Worm (Caenorhabditis elegans): ENCODE results near the gene rbg-3.

The rbg-3 gene

ce11 chrIII:4754001-4754561 is at the start of gene rbg-3, which contains the start of gene rps-0:
TSS of gene rbg-3 (plus strand) at chrIII:4754424.
TSS of gene rps-0 (minus strand) at chrIII:4754051.
- peak; percentile 43 for TF ChIP-seq drap-1 (GFP tag; optimal IDR thresholded peaks at IDR 0.05)
- TF ChIP-seq ces-1 (GFP tag; optimal IDR thresholded peaks at IDR 0.05) = peak; percentile 96
- peak; percentile 86 for TF ChIP-seq ceh-39 (tag; optimal IDR thresholded peaks at IDR 0.05)
- peak; percentile 65 for TF ChIP-seq unc-120 (tag; optimal IDR thresholded peaks at IDR 0.05; ENCODE audit: poor library complexity, severe bottlenecking)
- no peak for TF ChIP-seq blmp-1 (tag; optimal IDR thresholded peaks at IDR 0.05)
- TF ChIP-seq nhr-28 (tag; optimal IDR thresholded peaks at IDR 0.05) = no peak
- peak; percentile 90 for TF ChIP-seq lsy-2 (tag; optimal IDR thresholded peaks at IDR 0.05)
- TF ChIP-seq mab-5 (tag; optimal IDR thresholded peaks at IDR 0.05) = peak; percentile 56
- peak; percentile 91 for TF ChIP-seq nhr-237 (tag; optimal IDR thresholded peaks at IDR 0.05)
- no peak for TF ChIP-seq sptf-1 (tag; optimal IDR thresholded peaks at IDR 0.05)
- TF ChIP-seq lin-13 (tag; optimal IDR thresholded peaks at IDR 0.05) = peak; percentile 79
- no peak for TF ChIP-seq nhr-12 (tag; optimal IDR thresholded peaks at IDR 0.05)
- TF ChIP-seq cnd-1 (tag; optimal IDR thresholded peaks at IDR 0.05) = no peak
- peak; percentile 17 for TF ChIP-seq elt-3 (tag; optimal IDR thresholded peaks at IDR 0.05)
- TF ChIP-seq pha-4 (tag; optimal IDR thresholded peaks at IDR 0.05) = peak; percentile 81
- no peak for TF ChIP-seq nhr-76 (tag; optimal IDR thresholded peaks at IDR 0.05)
- peak; percentile 61 for TF ChIP-seq hlh-1 (tag; optimal IDR thresholded peaks at IDR 0.05)
- TF ChIP-seq mep-1 (tag; optimal IDR thresholded peaks at IDR 0.05) = peak; percentile 98
- TF ChIP-seq zip-8 (tag; optimal IDR thresholded peaks at IDR 0.05) = no peak
- no peak for TF ChIP-seq snpc-4 (tag; optimal IDR thresholded peaks at IDR 0.05)
- TF ChIP-seq lin-32 (GFP tag; optimal IDR thresholded peaks at IDR 0.05) = no peak

- TF ChIP-seq mep-1 (tag; optimal IDR thresholded peaks at IDR 0.05) (no peak), flh-1 (GFP tag; optimal IDR thresholded peaks at IDR 0.05) (no peak), ces-1 (GFP tag; optimal IDR thresholded peaks at IDR 0.05) (no peak), blmp-1 (tag; optimal IDR thresholded peaks at IDR 0.05) (no peak), unc-39 (tag; optimal IDR thresholded peaks at IDR 0.05) (no peak), lin-32 (GFP tag; optimal IDR thresholded peaks at IDR 0.05) (no peak), lsy-2 (tag; optimal IDR thresholded peaks at IDR 0.05) (no peak), nhr-76 (tag; optimal IDR thresholded peaks at IDR 0.05) (no peak), nhr-237 (tag; optimal IDR thresholded peaks at IDR 0.05) (no peak), ceh-39 (tag; optimal IDR thresholded peaks at IDR 0.05) (no peak), nhr-12 (tag; optimal IDR thresholded peaks at IDR 0.05) (no peak), mls-2 (tag; optimal IDR thresholded peaks at IDR 0.05) (no peak), nhr-2 (tag; optimal IDR thresholded peaks at IDR 0.05) (no peak), ham-2 (GFP tag; optimal IDR thresholded peaks at IDR 0.05) (no peak), ceh-83 (GFP tag; optimal IDR thresholded peaks at IDR 0.05) (no peak)
These were observed 49.0 kb upstream of the rbg-3 start, which contains the start of gene pgap-2 for ce11 chrIII:4705207-4705606. TSS of gene pgap-2 (plus strand) at chrIII:4705507.

- TF ChIP-seq sptf-1 (tag; optimal IDR thresholded peaks at IDR 0.05) (no peak), M03D4.4 (tag; optimal IDR thresholded peaks at IDR 0.05) (no peak), unc-39 (tag; optimal IDR thresholded peaks at IDR 0.05) (no peak)
These were observed 47.5 kb upstream of the rbg-3 start, which contains the start of gene T04A8.13 for ce11 chrIII:4706678-4707077. TSS of gene T04A8.13 (plus strand) at chrIII:4706978.

ce11 chrIII:4708909-4709308 is 45.3 kb upstream of the rbg-3 start, which contains the start of gene T04A8.18:
TSS of gene T04A8.18 (plus strand) at chrIII:4709209.
- TF ChIP-seq ceh-39 (tag; optimal IDR thresholded peaks at IDR 0.05) (no peak), lsy-2 (tag; optimal IDR thresholded peaks at IDR 0.05) (no peak)

- TF ChIP-seq unc-62 (GFP tag; optimal IDR thresholded peaks at IDR 0.05) = no peak
- TF ChIP-seq lin-32 (GFP tag; optimal IDR thresholded peaks at IDR 0.05) = no peak
- no peak for TF ChIP-seq flh-1 (GFP tag; optimal IDR thresholded peaks at IDR 0.05)
- no peak for TF ChIP-seq ces-1 (GFP tag; optimal IDR thresholded peaks at IDR 0.05)
- no peak for TF ChIP-seq unc-120 (tag; optimal IDR thresholded peaks at IDR 0.05; ENCODE audit: poor library complexity, severe bottlenecking)
- TF ChIP-seq zip-8 (tag; optimal IDR thresholded peaks at IDR 0.05) = no peak
- TF ChIP-seq bed-3 (GFP tag; optimal IDR thresholded peaks at IDR 0.05) = no peak
- TF ChIP-seq nhr-2 (tag; optimal IDR thresholded peaks at IDR 0.05) = no peak
- no peak for TF ChIP-seq sptf-1 (tag; optimal IDR thresholded peaks at IDR 0.05)
- TF ChIP-seq pha-4 (tag; optimal IDR thresholded peaks at IDR 0.05) = no peak
- TF ChIP-seq snpc-4 (tag; optimal IDR thresholded peaks at IDR 0.05) = no peak
- no peak for TF ChIP-seq elt-3 (tag; optimal IDR thresholded peaks at IDR 0.05)
- TF ChIP-seq nhr-12 (tag; optimal IDR thresholded peaks at IDR 0.05) = no peak
- no peak for TF ChIP-seq ceh-83 (GFP tag; optimal IDR thresholded peaks at IDR 0.05)
These were observed 39.1 kb upstream of the rbg-3 start, which contains the start of gene him-18 for ce11 chrIII:4715088-4715487. TSS of gene him-18 (minus strand) at chrIII:4715188.

All from whole organism, mixed stage, embryonic.